Fruit fly (Drosophila melanogaster) whole organism, embryonic: ENCODE measurements around the gene Sfp65A.

Experiments used
- ATbp ChIP-seq: fragments of 200-800 bp; sonication (Bioruptor generic); optimal IDR thresholded peaks from 2 replicates; lab custom pipeline; 2017; ENCODE audit warnings: missing biosample characterization, mild to moderate bottlenecking, missing genetic modification characterization, missing genetic modification reagents
- Abd-B ChIP-seq: fragments of 200-800 bp; sonication (Bioruptor generic); optimal IDR thresholded peaks from 2 replicates; lab custom pipeline; 2018; ENCODE audit warnings: missing biosample characterization, mild to moderate bottlenecking, missing genetic modification characterization, moderate library complexity
- Atf-2 ChIP-seq: fragments of 200-800 bp; sonication (Bioruptor generic); optimal IDR thresholded peaks from 2 replicates; lab custom pipeline; 2016; ENCODE audit warnings: missing biosample characterization, missing genetic modification characterization
- CG10267 ChIP-seq: fragments of 200-800 bp; sonication (Bioruptor generic); optimal IDR thresholded peaks from 2 replicates; lab custom pipeline; 2018; ENCODE audit warnings: missing biosample characterization, mild to moderate bottlenecking, missing genetic modification characterization, moderate library complexity
- CG15514 ChIP-seq: fragments of 200-800 bp; sonication (Bioruptor generic); optimal IDR thresholded peaks from 3 replicates; lab custom pipeline; 2017; ENCODE audit warnings: missing biosample characterization, missing genetic modification characterization, mild to moderate bottlenecking, moderate library complexity, missing genetic modification reagents
- CG1792 ChIP-seq: fragments of 200-800 bp; sonication (Bioruptor generic); optimal IDR thresholded peaks from 2 replicates; lab custom pipeline; 2016; ENCODE audit warnings: missing biosample characterization, missing genetic modification characterization
- CG18764 ChIP-seq: fragments of 200-800 bp; sonication (Bioruptor generic); optimal IDR thresholded peaks from 3 replicates; lab custom pipeline; 2016; ENCODE audit warnings: missing biosample characterization, missing genetic modification characterization
- CG2202 ChIP-seq: fragments of 200-800 bp; sonication (Bioruptor generic); optimal IDR thresholded peaks from 2 replicates; lab custom pipeline; 2018; ENCODE audit warnings: missing biosample characterization, mild to moderate bottlenecking, missing genetic modification characterization
- CG31441 ChIP-seq: fragments of 200-800 bp; sonication (Bioruptor generic); IDR thresholded peaks from 2 replicates; pipeline ENCODE4 v1.3.6; 2022; ENCODE audit warnings: missing biosample characterization, missing genetic modification characterization
- CG32772 ChIP-seq: fragments of 200-800 bp; sonication (Bioruptor generic); IDR thresholded peaks from 2 replicates; pipeline ENCODE4 v1.3.6; 2022; ENCODE audit warnings: missing biosample characterization, missing genetic modification characterization
- CG4617 ChIP-seq: fragments of 200-800 bp; sonication (Bioruptor generic); optimal IDR thresholded peaks from 3 replicates; lab custom pipeline; 2016; ENCODE audit warnings: missing biosample characterization, missing genetic modification characterization, borderline replicate concordance
- CG6765 ChIP-seq: fragments of 200-800 bp; sonication (Bioruptor generic); optimal IDR thresholded peaks from 3 replicates; lab custom pipeline; 2017; ENCODE audit warnings: missing biosample characterization, mild to moderate bottlenecking, missing genetic modification characterization
- CG7372 ChIP-seq: fragments of 200-800 bp; sonication (Bioruptor generic); IDR thresholded peaks from 2 replicates; pipeline ENCODE4 v1.3.6; 2022; ENCODE audit warnings: missing biosample characterization, missing genetic modification characterization
- D ChIP-seq, 2 experiments: fragments of 200-800 bp in 1 of 2; fragments of >200 bp in 1 of 2; sonication (Bioruptor generic) in 1 of 2; optimal IDR thresholded peaks; 2 replicates in 1 of 2; 3 replicates in 1 of 2; lab custom pipeline; 2017; ENCODE audit warnings: mild to moderate bottlenecking in 1 of 2, missing biosample characterization in 1 of 2, missing genetic modification characterization in 1 of 2, missing genetic modification reagents in 1 of 2
- D19A ChIP-seq: fragments of 200-800 bp; optimal IDR thresholded peaks from 3 replicates; lab custom pipeline; 2019; ENCODE audit warnings: missing biosample characterization, mild to moderate bottlenecking, missing genetic modification characterization, moderate library complexity
- Deaf1 ChIP-seq: fragments of 200-800 bp; optimal IDR thresholded peaks from 3 replicates; lab custom pipeline; 2019; ENCODE audit warnings: missing biosample characterization, mild to moderate bottlenecking, missing genetic modification characterization, moderate library complexity
- Doc2 ChIP-seq: fragments of 200-800 bp; sonication (Bioruptor generic); IDR thresholded peaks from 2 replicates; pipeline ENCODE4 v1.3.6; 2022; ENCODE audit warnings: missing biosample characterization, missing genetic modification characterization
- HHEX ChIP-seq: fragments of 200-800 bp; sonication (Bioruptor generic); optimal IDR thresholded peaks from 3 replicates; lab custom pipeline; 2017; ENCODE audit warnings: missing biosample characterization, mild to moderate bottlenecking, missing genetic modification characterization, missing genetic modification reagents
- HmgD ChIP-seq: fragments of 200-800 bp; sonication (Bioruptor generic); optimal IDR thresholded peaks from 3 replicates; lab custom pipeline; 2016; ENCODE audit warnings: missing biosample characterization, missing genetic modification characterization
- Hmr ChIP-seq: fragments of 200-800 bp; sonication (Bioruptor generic); optimal IDR thresholded peaks from 3 replicates; lab custom pipeline; 2017; ENCODE audit warnings: mild to moderate bottlenecking, missing biosample characterization, missing genetic modification reagents, missing genetic modification characterization
- Hr39 ChIP-seq: fragments of >200 bp; optimal IDR thresholded peaks from 2 replicates; lab custom pipeline; 2017
- Kr ChIP-seq: fragments of 200-800 bp; sonication (Bioruptor generic); optimal IDR thresholded peaks from 2 replicates; lab custom pipeline; 2017; ENCODE audit warnings: missing biosample characterization, mild to moderate bottlenecking, missing genetic modification characterization
- Lpt ChIP-seq: fragments of >200 bp; optimal IDR thresholded peaks from 2 replicates; lab custom pipeline; 2018; ENCODE audit warnings: missing biosample characterization, missing genetic modification characterization
- Myb ChIP-seq: fragments of 200-800 bp; sonication (Bioruptor generic); optimal IDR thresholded peaks from 2 replicates; lab custom pipeline; 2016; ENCODE audit warnings: missing biosample characterization, missing genetic modification characterization
- NC2α ChIP-seq: fragments of 200-800 bp; sonication (Bioruptor generic); optimal IDR thresholded peaks from 2 replicates; lab custom pipeline; 2016; ENCODE audit warnings: missing biosample characterization, missing genetic modification characterization
- NK7.1 ChIP-seq: fragments of 200-800 bp; sonication (Bioruptor generic); optimal IDR thresholded peaks from 3 replicates; lab custom pipeline; 2016; ENCODE audit warnings: missing biosample characterization, missing genetic modification characterization
- Oli ChIP-seq: fragments of 200-800 bp; sonication (Bioruptor generic); optimal IDR thresholded peaks from 2 replicates; lab custom pipeline; 2018; ENCODE audit warnings: missing biosample characterization, mild to moderate bottlenecking, missing genetic modification characterization, moderate library complexity
- Sry-δ ChIP-seq: fragments of 200-800 bp; sonication (Bioruptor generic); optimal IDR thresholded peaks from 2 replicates; lab custom pipeline; 2016; ENCODE audit warnings: missing biosample characterization, missing genetic modification characterization
- Vsx1 ChIP-seq: fragments of 200-800 bp; sonication (Bioruptor generic); optimal IDR thresholded peaks from 2 replicates; lab custom pipeline; 2017; ENCODE audit warnings: missing biosample characterization, mild to moderate bottlenecking, missing genetic modification characterization, missing genetic modification reagents
- Xbp1 ChIP-seq: fragments of 200-800 bp; sonication (Bioruptor generic); optimal IDR thresholded peaks from 3 replicates; lab custom pipeline; 2016; ENCODE audit warnings: missing biosample characterization, mild to moderate bottlenecking, missing genetic modification characterization
- YL-1 ChIP-seq: fragments of 200-800 bp; sonication (Bioruptor generic); optimal IDR thresholded peaks from 3 replicates; lab custom pipeline; 2017; ENCODE audit warnings: missing biosample characterization, mild to moderate bottlenecking, missing genetic modification characterization
- ab ChIP-seq: fragments of 200-800 bp; sonication (Bioruptor generic); optimal IDR thresholded peaks from 2 replicates; lab custom pipeline; 2016; ENCODE audit warnings: missing biosample characterization, missing genetic modification characterization
- ara ChIP-seq: fragments of 200-800 bp; sonication (Bioruptor generic); IDR thresholded peaks from 2 replicates; pipeline ENCODE4 v1.3.6; 2022; ENCODE audit warnings: missing biosample characterization, missing genetic modification characterization
- cg ChIP-seq: fragments of 200-800 bp; sonication (Bioruptor generic); optimal IDR thresholded peaks from 3 replicates; lab custom pipeline; 2019; ENCODE audit warnings: missing biosample characterization, mild to moderate bottlenecking, missing genetic modification characterization, moderate library complexity
- chinmo ChIP-seq: fragments of 200-800 bp; sonication (Bioruptor generic); IDR thresholded peaks from 4 replicates; pipeline ENCODE4 v1.3.6; 2022; ENCODE audit warnings: missing biosample characterization, missing genetic modification characterization; ENCODE audit not compliant: partially characterized antibody
- chn ChIP-seq: fragments of 200-800 bp; sonication (Bioruptor generic); optimal IDR thresholded peaks from 2 replicates; lab custom pipeline; 2016; ENCODE audit warnings: missing biosample characterization, missing genetic modification characterization
- dan ChIP-seq: fragments of 200-800 bp; sonication (Bioruptor generic); IDR thresholded peaks from 2 replicates; pipeline ENCODE4 v1.3.6; 2022; ENCODE audit warnings: missing biosample characterization, missing genetic modification characterization
- dysf ChIP-seq: fragments of 200-800 bp; sonication (Bioruptor generic); IDR thresholded peaks from 3 replicates; pipeline ENCODE4 v1.3.6; 2022; ENCODE audit warnings: missing biosample characterization, missing genetic modification characterization
- ham ChIP-seq: fragments of 200-800 bp; sonication (Bioruptor generic); IDR thresholded peaks from 2 replicates; pipeline ENCODE4 v1.3.6; 2022; ENCODE audit warnings: missing biosample characterization, missing genetic modification characterization
- kay ChIP-seq: fragments of 200-800 bp; sonication (Bioruptor generic); optimal IDR thresholded peaks from 2 replicates; lab custom pipeline; 2016; ENCODE audit warnings: missing biosample characterization, missing genetic modification characterization
- lola ChIP-seq, 3 experiments: fragments of >200 bp in 2 of 3; fragments of 200-800 bp in 1 of 3; sonication (Bioruptor generic) in 1 of 3; optimal IDR thresholded peaks; 2 replicates each; lab custom pipeline; 2017 to 2019; ENCODE audit warnings: missing biosample characterization in 3 of 3, missing genetic modification characterization in 3 of 3, mild to moderate bottlenecking in 1 of 3, moderate library complexity in 1 of 3
- nmo ChIP-seq: fragments of 200-800 bp; sonication (Bioruptor generic); optimal IDR thresholded peaks from 2 replicates; lab custom pipeline; 2018; ENCODE audit warnings: missing biosample characterization, mild to moderate bottlenecking, missing genetic modification characterization, moderate library complexity
- odd ChIP-seq: fragments of 200-800 bp; sonication (Bioruptor generic); optimal IDR thresholded peaks from 2 replicates; lab custom pipeline; 2017; ENCODE audit warnings: missing biosample characterization, mild to moderate bottlenecking, missing genetic modification characterization
- pan ChIP-seq, 4 experiments: fragments of >200 bp in 3 of 4; fragments of 200-800 bp in 1 of 4; sonication (Bioruptor generic) in 1 of 4; optimal IDR thresholded peaks in 3 of 4; IDR thresholded peaks in 1 of 4; 2 replicates each; pipeline versions ENCODE4 v1.3.6 to Lab custom; 2017 to 2022; ENCODE audit warnings: missing biosample characterization in 2 of 4, missing genetic modification characterization in 2 of 4, mixed read lengths in 1 of 4
- slou ChIP-seq: fragments of 200-800 bp; sonication (Bioruptor generic); optimal IDR thresholded peaks from 3 replicates; lab custom pipeline; 2016; ENCODE audit warnings: missing biosample characterization, missing genetic modification characterization
- so ChIP-seq: fragments of 200-800 bp; sonication (Bioruptor generic); IDR thresholded peaks from 3 replicates; pipeline ENCODE4 v1.3.6; 2022; ENCODE audit warnings: missing biosample characterization, missing genetic modification characterization
- tll ChIP-seq, 2 experiments: fragments of 200-800 bp in 1 of 2; fragments of >200 bp in 1 of 2; sonication (Bioruptor generic) in 1 of 2; optimal IDR thresholded peaks; 2 replicates each; lab custom pipeline; 2017 to 2019; ENCODE audit warnings: missing biosample characterization in 2 of 2, missing genetic modification characterization in 2 of 2, mild to moderate bottlenecking in 1 of 2, moderate library complexity in 1 of 2
- toy ChIP-seq: fragments of 200-800 bp; sonication (Bioruptor generic); IDR thresholded peaks from 2 replicates; pipeline ENCODE4 v1.3.6; 2022; ENCODE audit warnings: missing biosample characterization, missing genetic modification characterization
- unpg ChIP-seq: fragments of 200-800 bp; sonication (Bioruptor generic); optimal IDR thresholded peaks from 3 replicates; lab custom pipeline; 2018; ENCODE audit warnings: missing biosample characterization, mild to moderate bottlenecking, missing genetic modification characterization, moderate library complexity
- vvl ChIP-seq: fragments of 200-800 bp; sonication (Bioruptor generic); IDR thresholded peaks from 2 replicates; pipeline ENCODE4 v1.3.6; 2022; ENCODE audit warnings: missing biosample characterization, missing genetic modification characterization

The Sfp65A gene

dm6 chr3L:6352232-6352631 lies 2.2 kb downstream of the Sfp65A start, which contains the start of gene CG13300 (continued):
- no peak for TF ChIP-seq Kr
- no peak for TF ChIP-seq YL-1 (GFP tag; lab: Kevin White, UChicago)
- TF ChIP-seq CG6765 (GFP tag; lab: Kevin White, UChicago): no peak
- TF ChIP-seq HmgD (GFP tag; lab: Kevin White, UChicago): no peak
- TF ChIP-seq dan (GFP tag; lab: Robert Waterston, UW): no peak
- no peak for TF ChIP-seq pan (optimal IDR thresholded peaks at IDR 0.05; lab: Kevin White, UChicago)
- TF ChIP-seq pan (GFP tag; optimal IDR thresholded peaks at IDR 0.05 in 1 of 2, IDR thresholded peaks at IDR 0.05 in 1 of 2): no peak
- TF ChIP-seq CG31441: no peak; the same call in 1 of the 2 replicates
- no peak for TF ChIP-seq Sry-δ (GFP tag; lab: Kevin White, UChicago)
- TF ChIP-seq Abd-B (GFP tag; lab: Kevin White, UChicago): no peak
- peak; percentile 46 for TF ChIP-seq unpg (GFP tag; lab: Kevin White, UChicago)
- no peak for TF ChIP-seq D (optimal IDR thresholded peaks at IDR 0.05; lab: Kevin White, UChicago)
- no peak for TF ChIP-seq D (GFP tag; optimal IDR thresholded peaks at IDR 0.05; lab: Kevin White, UChicago)
- TF ChIP-seq ATbp (GFP tag; lab: Kevin White, UChicago): no peak
- no peak for TF ChIP-seq Oli (tag; lab: Kevin White, UChicago)
- TF ChIP-seq CG18764 (GFP tag; lab: Kevin White, UChicago): no peak
- peak; percentile 91; the same call in 3 of the 4 replicates for TF ChIP-seq chinmo (GFP tag; lab: Robert Waterston, UW)
- no peak for TF ChIP-seq Doc2 (GFP tag; lab: Robert Waterston, UW)
- TF ChIP-seq nmo (GFP tag; lab: Kevin White, UChicago): no peak
- no peak for TF ChIP-seq ab (GFP tag; lab: Kevin White, UChicago)
- no peak for TF ChIP-seq dysf (GFP tag; lab: Robert Waterston, UW)
- TF ChIP-seq CG10267 (tag; lab: Kevin White, UChicago): no peak
- TF ChIP-seq NK7.1 (GFP tag; lab: Kevin White, UChicago): no peak
- TF ChIP-seq kay (GFP tag; lab: Kevin White, UChicago): no peak
- TF ChIP-seq cg (GFP tag; lab: Kevin White, UChicago): no peak
- no peak for TF ChIP-seq Hr39 (lab: Kevin White, UChicago)
- no peak for TF ChIP-seq CG4617 (GFP tag; lab: Kevin White, UChicago)
- TF ChIP-seq vvl (GFP tag; lab: Robert Waterston, UW): peak; percentile 64; the same call in 1 of the 2 replicates
- no peak for TF ChIP-seq slou (GFP tag; lab: Kevin White, UChicago)
- TF ChIP-seq ham: no peak
- peak; percentile 10; the same call in 1 of the 3 replicates for TF ChIP-seq so (GFP tag; lab: Robert Waterston, UW)
- peak; percentile 43 for TF ChIP-seq Deaf1 (tag; lab: Kevin White, UChicago)
- no peak for TF ChIP-seq CG7372 (GFP tag; lab: Robert Waterston, UW)
- no peak for TF ChIP-seq toy (GFP tag; lab: Robert Waterston, UW)
- TF ChIP-seq Vsx1 (GFP tag; lab: Kevin White, UChicago): no peak
- TF ChIP-seq Atf-2 (GFP tag; lab: Kevin White, UChicago): no peak
- TF ChIP-seq HHEX: no peak
- TF ChIP-seq D19A (tag; lab: Kevin White, UChicago): no peak
- TF ChIP-seq ara (GFP tag; lab: Robert Waterston, UW): no peak
- no peak for TF ChIP-seq chn
- no peak for TF ChIP-seq tll (GFP tag; optimal IDR thresholded peaks at IDR 0.05; lab: Kevin White, UChicago)
- peak; percentile 5 for TF ChIP-seq Hmr
- TF ChIP-seq Myb (GFP tag; lab: Kevin White, UChicago): no peak
- peak; percentile 34 for TF ChIP-seq CG2202
- peak; percentile 6 for TF ChIP-seq CG15514 (GFP tag; lab: Kevin White, UChicago)
- TF ChIP-seq CG1792 (GFP tag; lab: Kevin White, UChicago): no peak
- TF ChIP-seq lola (GFP tag; optimal IDR thresholded peaks at IDR 0.05; lab: Kevin White, UChicago): no peak
- TF ChIP-seq NC2α (GFP tag; lab: Kevin White, UChicago): no peak
- TF ChIP-seq odd (GFP tag; lab: Kevin White, UChicago): peak; percentile 21
- TF ChIP-seq Xbp1: no peak
- TF ChIP-seq CG32772 (GFP tag; lab: Robert Waterston, UW): no peak
- no peak for TF ChIP-seq Lpt (GFP tag; lab: Kevin White, UChicago)
